Worm (Caenorhabditis elegans) whole organism, young adult: ENCODE data around the gene imp-2.

ENCODE experiments used
- C06A6.2 ChIP-seq: fragments of 200-800 bp; sonication (Bioruptor generic); conservative IDR thresholded peaks from 2 replicates; pipeline ENCODE4 v1.3.6; 2022; ENCODE audit warnings: missing genetic modification characterization, missing compliant biosample characterization
- C17E4.6 ChIP-seq: fragments of 200-800 bp; sonication (Bioruptor generic); IDR thresholded peaks from 2 replicates; pipeline ENCODE4 v1.3.6; 2022; ENCODE audit warnings: missing genetic modification reagents, missing genetic modification characterization, missing compliant biosample characterization
- F39B2.1 ChIP-seq: fragments of 200-800 bp; sonication (Bioruptor generic); IDR thresholded peaks from 2 replicates; pipeline ENCODE4 v1.3.6; 2022; ENCODE audit warnings: missing genetic modification reagents, missing genetic modification characterization, missing compliant biosample characterization
- F49E8.2 ChIP-seq: sonication (generic microtip); optimal IDR thresholded peaks from 3 replicates; lab custom pipeline; 2017; ENCODE audit warnings: missing genetic modification characterization, mild to moderate bottlenecking, missing compliant biosample characterization, antibody characterized with exemption, moderate library complexity; ENCODE audit not compliant: insufficient read depth
- F57A8.1 ChIP-seq: fragments of 200-800 bp; sonication (Bioruptor generic); optimal IDR thresholded peaks from 2 replicates; lab custom pipeline; 2018; ENCODE audit warnings: mild to moderate bottlenecking, missing genetic modification characterization, moderate library complexity, missing compliant biosample characterization
- F57C9.4 ChIP-seq: sonication (generic microtip); optimal IDR thresholded peaks from 2 replicates; lab custom pipeline; 2017; ENCODE audit warnings: mild to moderate bottlenecking, missing genetic modification characterization, missing compliant biosample characterization
- K12H6.12 ChIP-seq: fragments of 200-800 bp; sonication (Bioruptor generic); optimal IDR thresholded peaks from 2 replicates; lab custom pipeline; 2018; ENCODE audit warnings: mild to moderate bottlenecking, missing genetic modification characterization, missing compliant biosample characterization
- attf-5 ChIP-seq: fragments of 200-800 bp; sonication (Bioruptor generic); optimal IDR thresholded peaks from 2 replicates; lab custom pipeline; 2018; ENCODE audit warnings: mild to moderate bottlenecking, missing genetic modification characterization, missing compliant biosample characterization
- chd-7 ChIP-seq: sonication (generic microtip); optimal IDR thresholded peaks from 2 replicates; lab custom pipeline; 2016; ENCODE audit warnings: mild to moderate bottlenecking, missing genetic modification characterization, moderate library complexity, missing compliant biosample characterization
- dpff-1 ChIP-seq: sonication (generic microtip); optimal IDR thresholded peaks from 2 replicates; lab custom pipeline; 2017; ENCODE audit warnings: mild to moderate bottlenecking, missing genetic modification characterization, missing compliant biosample characterization
- efl-1 ChIP-seq: fragments of 150-350 bp; optimal IDR thresholded peaks from 2 replicates; lab custom pipeline; 2014; ENCODE audit warnings: missing biosample characterization, missing genetic modification reagents, missing genetic modification characterization
- egl-18 ChIP-seq: fragments of 200-800 bp; sonication (Bioruptor generic); IDR thresholded peaks from 2 replicates; pipeline ENCODE4 v1.3.6; 2022; ENCODE audit warnings: missing genetic modification reagents, missing genetic modification characterization, missing compliant biosample characterization
- gei-17 ChIP-seq: fragments of 200-800 bp; sonication (Bioruptor generic); optimal IDR thresholded peaks from 2 replicates; lab custom pipeline; 2018; ENCODE audit warnings: mild to moderate bottlenecking, missing genetic modification characterization, missing compliant biosample characterization
- hlh-26 ChIP-seq: fragments of 200-800 bp; sonication (Bioruptor generic); conservative IDR thresholded peaks from 2 replicates; pipeline ENCODE4 v1.3.6; 2022; ENCODE audit warnings: missing genetic modification reagents, missing genetic modification characterization, missing compliant biosample characterization
- hsf-1 ChIP-seq: fragments of 200-800 bp; sonication (Bioruptor generic); IDR thresholded peaks from 2 replicates; pipeline ENCODE4 v1.3.6; 2022; ENCODE audit warnings: missing genetic modification reagents, missing genetic modification characterization, missing compliant biosample characterization
- lag-1 ChIP-seq: fragments of 200-800 bp; sonication (Bioruptor generic); IDR thresholded peaks from 2 replicates; pipeline ENCODE4 v1.3.6; 2022; ENCODE audit warnings: missing genetic modification reagents, missing genetic modification characterization, missing compliant biosample characterization
- madf-3 ChIP-seq: fragments of 200-800 bp; sonication (Bioruptor generic); IDR thresholded peaks from 2 replicates; pipeline ENCODE4 v1.3.6; 2022; ENCODE audit warnings: missing genetic modification reagents, missing genetic modification characterization, missing compliant biosample characterization
- mes-4 ChIP-seq: sonication (generic microtip); optimal IDR thresholded peaks from 2 replicates; lab custom pipeline; 2016; ENCODE audit warnings: missing genotype, missing genetic modification characterization, missing compliant biosample characterization
- nhr-90 ChIP-seq: sonication (generic microtip); optimal IDR thresholded peaks from 2 replicates; lab custom pipeline; 2016; ENCODE audit warnings: missing genotype, mild to moderate bottlenecking, missing genetic modification characterization, missing compliant biosample characterization
- pha-4 ChIP-seq: fragments of 150-350 bp; sonication (generic microtip); optimal IDR thresholded peaks from 2 replicates; lab custom pipeline; 2014; ENCODE audit warnings: missing biosample characterization, missing genetic modification reagents, missing genetic modification characterization
- repo-1 ChIP-seq: sonication (generic microtip); optimal IDR thresholded peaks from 2 replicates; lab custom pipeline; 2017; ENCODE audit warnings: mild to moderate bottlenecking, missing genetic modification characterization, missing compliant biosample characterization
- rpc-1 ChIP-seq, 2 experiments: fragments of 150-350 bp in 1 of 2; sonication (generic microtip) in 1 of 2; optimal IDR thresholded peaks; 2 replicates each; lab custom pipeline; 2014 to 2018; ENCODE audit warnings: missing biosample characterization in 1 of 2, missing genetic modification characterization in 1 of 2, missing genetic modification reagents in 1 of 2, missing genotype in 1 of 2
- sea-2 ChIP-seq: fragments of 200-800 bp; sonication (Bioruptor generic); IDR thresholded peaks from 2 replicates; pipeline ENCODE4 v1.3.6; 2022; ENCODE audit warnings: missing genetic modification characterization, missing compliant biosample characterization
- snpc-4 ChIP-seq, 5 experiments: fragments of 150-350 bp in 1 of 5; sonication (generic microtip) in 4 of 5; optimal IDR thresholded peaks; 2 replicates each; lab custom pipeline; 2014 to 2018; ENCODE audit warnings: missing genetic modification characterization in 5 of 5, missing biosample characterization in 3 of 5, antibody characterized with exemption in 2 of 5, mild to moderate bottlenecking in 2 of 5, missing compliant biosample characterization in 2 of 5, missing genotype in 2 of 5, moderate library complexity in 2 of 5, missing genetic modification reagents in 1 of 5
- somi-1 ChIP-seq: fragments of 200-800 bp; sonication (Bioruptor generic); optimal IDR thresholded peaks from 2 replicates; lab custom pipeline; 2018; ENCODE audit warnings: mild to moderate bottlenecking, missing genetic modification characterization, missing compliant biosample characterization
- tbp1 ChIP-seq: fragments of 200-800 bp; sonication (Bioruptor generic); optimal IDR thresholded peaks from 2 replicates; lab custom pipeline; 2018; ENCODE audit warnings: mild to moderate bottlenecking, missing genetic modification characterization, missing compliant biosample characterization
- tbx-9 ChIP-seq: sonication (generic microtip); optimal IDR thresholded peaks from 2 replicates; lab custom pipeline; 2016; ENCODE audit warnings: borderline replicate concordance, missing genetic modification characterization, inconsistent platforms, missing compliant biosample characterization
- unc-130 ChIP-seq: sonication (generic microtip); optimal IDR thresholded peaks from 2 replicates; lab custom pipeline; 2016; ENCODE audit warnings: missing genetic modification reagents, missing genetic modification characterization, missing compliant biosample characterization
- unc-62 ChIP-seq: fragments of 150-350 bp; optimal IDR thresholded peaks from 2 replicates; lab custom pipeline; 2014; ENCODE audit warnings: missing biosample characterization, missing genetic modification reagents, missing genetic modification characterization
- zfh-2 ChIP-seq: fragments of 200-800 bp; sonication (Bioruptor generic); conservative IDR thresholded peaks from 2 replicates; pipeline ENCODE4 v1.3.6; 2022; ENCODE audit warnings: missing genetic modification reagents, missing genetic modification characterization, missing compliant biosample characterization
- ztf-25 ChIP-seq: fragments of 200-800 bp; sonication (Bioruptor generic); IDR thresholded peaks from 2 replicates; pipeline ENCODE4 v1.3.6; 2022; ENCODE audit warnings: missing genetic modification reagents, missing genetic modification characterization, missing compliant biosample characterization
- ztf-28 ChIP-seq: fragments of 200-800 bp; sonication (Bioruptor generic); IDR thresholded peaks from 2 replicates; pipeline ENCODE4 v1.3.6; 2022; ENCODE audit warnings: missing genetic modification reagents, missing genetic modification characterization, missing compliant biosample characterization

Gene imp-2

DNA sequence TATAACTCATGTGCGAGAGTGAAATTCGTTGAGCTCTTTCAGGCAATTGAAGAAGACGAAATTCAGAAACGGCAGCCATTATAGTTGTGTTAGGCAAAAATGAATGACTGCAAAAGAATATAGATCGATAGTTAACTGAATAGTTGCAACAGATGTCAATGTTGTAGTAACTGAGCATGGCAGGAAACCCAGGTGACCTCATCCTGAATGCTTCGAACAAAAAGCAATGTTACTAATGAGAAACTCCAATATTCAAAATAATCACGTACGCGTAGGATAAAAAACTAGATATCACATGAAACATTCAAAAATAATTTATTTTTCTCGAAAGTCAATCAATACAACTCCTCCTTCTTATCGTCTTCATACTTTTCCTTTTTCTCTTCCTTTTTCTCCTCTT, 43.8 kb upstream of the imp-2 start, which contains the start of gene fbxb-9:
fbxb-9 (minus strand) TSS at position 101 of the 400 bp plus-strand sequence.
- TF ChIP-seq tbx-9 (no peak), gei-17 (GFP tag; lab: Kevin White, UChicago) (no peak)

DNA sequence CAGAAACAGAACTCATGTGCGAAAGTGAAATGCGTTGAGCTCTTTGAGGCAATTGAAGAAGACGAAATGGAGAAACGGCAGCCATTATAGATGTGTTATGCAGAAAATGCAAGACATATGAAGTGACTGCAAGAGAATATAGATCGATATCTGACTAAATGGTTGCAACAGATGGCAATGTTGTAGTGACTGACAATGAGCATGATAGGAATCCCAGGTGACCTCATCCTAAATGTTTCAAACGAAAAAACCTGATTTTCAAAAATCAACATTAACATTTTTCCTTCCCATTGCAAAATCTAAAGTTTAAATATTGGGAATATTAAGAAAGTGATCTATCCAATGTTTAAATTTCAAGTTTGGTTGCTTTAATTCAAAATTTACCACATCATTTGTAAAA, 42.0 kb upstream of the imp-2 start, which contains the start of gene C08F8.15:
C08F8.15 (minus strand) TSS at position 101 of the 400 bp plus-strand sequence.
- TF ChIP-seq snpc-4 (GFP tag; optimal IDR thresholded peaks at IDR 0.05; lab: Kevin White, UChicago): no peak
- TF ChIP-seq snpc-4 (tag; optimal IDR thresholded peaks at IDR 0.05; lab: Kevin White, UChicago): no peak
- TF ChIP-seq C17E4.6 (GFP tag; lab: Robert Waterston, UW): no peak
- TF ChIP-seq tbp1 (GFP tag; lab: Kevin White, UChicago): no peak
- TF ChIP-seq dpff-1 (tag; lab: Kevin White, UChicago): no peak
- TF ChIP-seq ztf-25 (GFP tag; lab: Robert Waterston, UW): no peak
- no peak for TF ChIP-seq C06A6.2 (GFP tag; lab: Robert Waterston, UW)
- no peak for TF ChIP-seq pha-4
- no peak for TF ChIP-seq repo-1 (tag; lab: Kevin White, UChicago)
- TF ChIP-seq hsf-1 (GFP tag; lab: Robert Waterston, UW): no peak
- no peak for TF ChIP-seq egl-18
- no peak for TF ChIP-seq hlh-26 (GFP tag; lab: Robert Waterston, UW)
- TF ChIP-seq chd-7 (tag; lab: Kevin White, UChicago): no peak
- no peak for TF ChIP-seq ztf-28 (GFP tag; lab: Robert Waterston, UW)
- no peak for TF ChIP-seq F57A8.1 (GFP tag; lab: Kevin White, UChicago)
- TF ChIP-seq K12H6.12 (tag; lab: Kevin White, UChicago): no peak
- no peak for TF ChIP-seq nhr-90 (tag; lab: Kevin White, UChicago)
- TF ChIP-seq mes-4 (tag; lab: Kevin White, UChicago): no peak
- TF ChIP-seq efl-1 (GFP tag; lab: Kevin White, UChicago): no peak
- TF ChIP-seq rpc-1 (optimal IDR thresholded peaks at IDR 0.05; lab: Kevin White, UChicago): no peak
- no peak for TF ChIP-seq rpc-1 (tag; optimal IDR thresholded peaks at IDR 0.05; lab: Kevin White, UChicago)

DNA sequence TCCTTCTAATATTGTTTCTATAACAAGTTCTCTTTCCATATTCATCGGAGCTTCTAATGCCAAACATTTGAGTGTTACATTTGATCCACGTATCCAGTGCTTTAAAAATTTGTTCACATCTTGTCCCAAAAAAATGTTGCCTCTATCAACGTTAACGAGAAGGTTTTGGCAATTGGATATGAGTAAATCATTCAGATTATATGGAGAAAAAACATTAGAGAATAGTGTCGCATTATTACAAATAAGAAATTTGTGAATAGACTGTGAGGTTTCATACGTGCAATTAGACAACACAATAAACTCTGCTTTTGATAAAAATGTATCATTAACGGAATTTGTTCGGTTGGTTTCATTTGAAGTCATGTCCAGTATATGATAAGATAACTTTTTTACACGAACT, 41.2 kb upstream of the imp-2 start, which contains the start of gene mboa-4:
mboa-4 (minus strand) TSS at position 101 of the 400 bp plus-strand sequence.
- TF ChIP-seq zfh-2 (GFP tag; lab: Robert Waterston, UW) (no peak), attf-5 (no peak), somi-1 (GFP tag; lab: Kevin White, UChicago) (no peak), lag-1 (no peak)

DNA sequence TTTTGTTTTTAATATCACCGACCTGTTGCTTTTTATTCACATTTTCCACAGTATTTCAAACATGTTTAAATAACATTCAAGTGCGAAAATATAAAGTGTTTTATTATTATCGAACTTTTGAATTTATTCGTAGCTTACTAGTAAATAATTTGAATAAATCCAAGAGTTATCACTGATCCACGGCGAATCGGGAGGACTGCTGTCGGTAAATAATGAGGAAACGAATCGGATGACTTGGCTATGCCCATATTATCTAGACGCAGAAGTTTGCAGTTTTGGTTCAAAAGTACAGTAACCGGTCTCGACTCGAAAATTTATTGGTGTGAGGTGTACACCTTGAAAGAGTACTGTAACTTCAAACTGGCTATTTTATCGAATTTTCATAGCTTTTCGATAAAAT, 37.8 kb upstream of the imp-2 start:
- TF ChIP-seq F57C9.4 (tag; lab: Kevin White, UChicago) (no peak), F49E8.2 (tag; lab: Kevin White, UChicago) (peak; percentile 5), hsf-1 (GFP tag; lab: Robert Waterston, UW) (0 out of 2 replicates have a peak, but pooled peaks have one; percentile 62), tbp1 (GFP tag; lab: Kevin White, UChicago) (no peak), F39B2.1 (GFP tag; lab: Robert Waterston, UW) (no peak), unc-130 (GFP tag; lab: Kevin White, UChicago) (no peak), unc-62 (no peak), madf-3 (GFP tag; lab: Robert Waterston, UW) (0 out of 2 replicates have a peak, but pooled peaks have one; percentile 53), sea-2 (no peak)
